Fruit fly (Drosophila melanogaster) whole organism, wandering third instar larva: ENCODE data around the gene p38b.

Source experiments
- Abd-B ChIP-seq: fragments of >200 bp; optimal IDR thresholded peaks from 2 replicates; lab custom pipeline; 2017; ENCODE audit warnings: missing biosample characterization, missing genetic modification characterization
- CG9705 ChIP-seq: fragments of 200-800 bp; sonication (Bioruptor generic); optimal IDR thresholded peaks from 2 replicates; lab custom pipeline; 2018; ENCODE audit warnings: missing biosample characterization, mild to moderate bottlenecking, missing genetic modification characterization
- Dif ChIP-seq: fragments of 200-275, 200-300 bp; sonication (Bioruptor generic); optimal IDR thresholded peaks from 2 replicates; lab custom pipeline; 2018; ENCODE audit warnings: missing biosample characterization, missing genetic modification characterization; ENCODE audit not compliant: partially characterized antibody
- Jra ChIP-seq: sonication (Bioruptor generic); optimal IDR thresholded peaks from 2 replicates; lab custom pipeline; 2016; ENCODE audit warnings: missing biosample characterization, missing genetic modification characterization
- Myc ChIP-seq: fragments of >200 bp; optimal IDR thresholded peaks from 2 replicates; lab custom pipeline; 2017
- br ChIP-seq: fragments of 200-800 bp; sonication (Bioruptor generic); optimal IDR thresholded peaks from 2 replicates; lab custom pipeline; 2016; ENCODE audit warnings: missing biosample characterization, missing genetic modification characterization
- ey ChIP-seq: fragments of 200-800 bp; sonication (Bioruptor generic); optimal IDR thresholded peaks from 2 replicates; lab custom pipeline; 2016; ENCODE audit warnings: missing biosample characterization, missing genetic modification characterization
- h ChIP-seq: fragments of 200-800 bp; sonication (Bioruptor generic); optimal IDR thresholded peaks from 3 replicates; lab custom pipeline; 2016; ENCODE audit warnings: missing biosample characterization, mild to moderate bottlenecking, missing genetic modification characterization
- jim ChIP-seq: fragments of 175-275, 200-325 bp; sonication (Bioruptor generic); optimal IDR thresholded peaks from 2 replicates; lab custom pipeline; 2016; ENCODE audit warnings: missing biosample characterization, mild to moderate bottlenecking, missing genetic modification characterization
- pan ChIP-seq: fragments of >200 bp; optimal IDR thresholded peaks from 2 replicates; lab custom pipeline; 2017
- psq ChIP-seq: fragments of 200-800 bp; sonication (Bioruptor generic); optimal IDR thresholded peaks from 3 replicates; lab custom pipeline; 2017; ENCODE audit warnings: missing biosample characterization, mild to moderate bottlenecking, missing genetic modification characterization, moderate library complexity
- sage ChIP-seq: fragments of 200-800 bp; sonication (Bioruptor generic); optimal IDR thresholded peaks from 2 replicates; lab custom pipeline; 2016; ENCODE audit warnings: missing biosample characterization, mild to moderate bottlenecking, missing genetic modification characterization
- usp ChIP-seq: fragments of >200 bp; optimal IDR thresholded peaks from 2 replicates; lab custom pipeline; 2017; ENCODE audit warnings: missing biosample characterization, missing genetic modification characterization
- woc ChIP-seq: sonication (Bioruptor generic); optimal IDR thresholded peaks from 2 replicates; lab custom pipeline; 2016; ENCODE audit warnings: missing biosample characterization, mild to moderate bottlenecking, missing genetic modification characterization

dm6 chr2L:13803032-13803661 lies 22.7 kb downstream of the p38b start, which contains the start of gene CAH1:
- no peak for TF ChIP-seq pan (lab: Kevin White, UChicago)
- no peak for TF ChIP-seq sage (GFP tag; lab: Kevin White, UChicago)
- no peak for TF ChIP-seq h (GFP tag; lab: Kevin White, UChicago)
- no peak for TF ChIP-seq Dif (GFP tag; lab: Kevin White, UChicago)
- no peak for TF ChIP-seq Abd-B (GFP tag; lab: Kevin White, UChicago)
- TF ChIP-seq jim (GFP tag; lab: Kevin White, UChicago), result no peak
- no peak for TF ChIP-seq Jra (GFP tag; lab: Kevin White, UChicago)
- no peak for TF ChIP-seq br (GFP tag; lab: Kevin White, UChicago)
- no peak for TF ChIP-seq psq (GFP tag; lab: Kevin White, UChicago)
- TF ChIP-seq usp, result no peak
- TF ChIP-seq Myc (lab: Kevin White, UChicago), result no peak
- no peak for TF ChIP-seq CG9705 (GFP tag; lab: Kevin White, UChicago)
- TF ChIP-seq ey (GFP tag; lab: Kevin White, UChicago), result no peak
- TF ChIP-seq woc (GFP tag; lab: Kevin White, UChicago), result no peak
